Worm (Caenorhabditis elegans) whole organism, early embryonic: ENCODE data around the gene nhr-41.

Source experiments
- B0310.2 ChIP-seq: sonication (generic microtip); optimal IDR thresholded peaks from 2 replicates; lab custom pipeline; 2016; ENCODE audit warnings: mild to moderate bottlenecking, missing genetic modification characterization, missing compliant biosample characterization
- aly-1 ChIP-seq: sonication (generic microtip); optimal IDR thresholded peaks from 2 replicates; lab custom pipeline; 2016; ENCODE audit warnings: missing genetic modification characterization, missing compliant biosample characterization
- hnd-1 ChIP-seq: sonication (generic microtip); optimal IDR thresholded peaks from 2 replicates; lab custom pipeline; 2016; ENCODE audit warnings: missing genetic modification characterization, missing compliant biosample characterization
- scrt-1 ChIP-seq: fragments of 200-800 bp; sonication (Bioruptor generic); IDR thresholded peaks from 2 replicates; pipeline ENCODE4 v1.3.6; 2022; ENCODE audit warnings: missing genetic modification characterization, missing compliant biosample characterization
- tra-4 ChIP-seq: sonication (generic microtip); optimal IDR thresholded peaks from 2 replicates; lab custom pipeline; 2017; ENCODE audit warnings: missing genetic modification characterization, missing compliant biosample characterization

DNA sequence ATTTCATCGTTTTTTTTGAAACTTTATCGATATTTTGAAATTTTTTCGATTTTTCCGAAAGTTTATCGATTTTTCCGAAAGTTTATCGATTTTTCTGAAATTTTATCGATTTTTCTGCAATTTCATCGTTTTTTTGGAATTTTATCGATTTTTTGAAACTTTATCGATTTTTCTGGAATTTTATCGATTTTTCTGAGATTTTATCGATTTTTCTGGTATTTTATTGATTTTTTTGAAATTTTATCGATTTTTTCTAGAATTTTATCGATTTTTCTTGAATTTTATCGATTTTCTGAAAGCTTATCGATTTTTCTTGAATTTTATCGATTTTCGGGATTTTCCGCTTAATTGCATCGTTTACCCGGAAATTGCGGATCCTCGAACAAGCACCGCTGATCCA is 57.5 kb downstream of the nhr-41 start:
- TF ChIP-seq aly-1 (tag; lab: Kevin White, UChicago) = no peak
- no peak for TF ChIP-seq B0310.2 (tag; lab: Kevin White, UChicago)
- no peak for TF ChIP-seq hnd-1 (tag; lab: Kevin White, UChicago)
- TF ChIP-seq tra-4 = no peak
- no peak for TF ChIP-seq scrt-1 (GFP tag; lab: Robert Waterston, UW)
